Fruit fly (Drosophila melanogaster): Measurements from ENCODE around the gene CG33272.

The CG33272 gene

dm6 chr3L:11510489-11510888 is at the start of gene CG33272:
Gene CG33272, minus strand, starts transcription at chr3L:11510589.
- TF ChIP-seq luna (GFP tag; optimal IDR thresholded peaks at IDR 0.05) (no peak), Awh (GFP tag; IDR thresholded peaks at IDR 0.05) (no peak), Hr78 (GFP tag; optimal IDR thresholded peaks at IDR 0.05) (no peak), CG18599 (GFP tag; optimal IDR thresholded peaks at IDR 0.05) (no peak), trem (tag; optimal IDR thresholded peaks at IDR 0.05) (no peak), mirr (GFP tag; optimal IDR thresholded peaks at IDR 0.05) (peak; percentile 20), CG15269 (tag; optimal IDR thresholded peaks at IDR 0.05) (peak; percentile 22), D19B (GFP tag; optimal IDR thresholded peaks at IDR 0.05) (no peak), sob (GFP tag; IDR thresholded peaks at IDR 0.05) (no peak), CG17568 (GFP tag; optimal IDR thresholded peaks at IDR 0.05) (peak; percentile 29), Doc3 (GFP tag; IDR thresholded peaks at IDR 0.05; ENCODE audit: partially characterized antibody) (no peak), CG13296 (GFP tag; optimal IDR thresholded peaks at IDR 0.05) (peak; percentile 47), Med (GFP tag) (peak; percentile 19), BtbVII (GFP tag; optimal IDR thresholded peaks at IDR 0.05) (peak; percentile 10), dpn (GFP tag; optimal IDR thresholded peaks at IDR 0.05) (no peak), fd3F (GFP tag; optimal IDR thresholded peaks at IDR 0.05) (peak; percentile 51), dmrt99B (tag; optimal IDR thresholded peaks at IDR 0.05) (no peak)

dm6 chr3L:11557209-11557608 is 46.8 kb upstream of the CG33272 start:
- TF ChIP-seq CG12155 (GFP tag; optimal IDR thresholded peaks at IDR 0.05) (no peak), CG10431 (GFP tag; optimal IDR thresholded peaks at IDR 0.05) (no peak), CG2116 (GFP tag; optimal IDR thresholded peaks at IDR 0.05) (no peak), usp (GFP tag; optimal IDR thresholded peaks at IDR 0.05) (no peak), Trl (optimal IDR thresholded peaks at IDR 0.05) (peak; percentile 76 to 77), Trl (GFP tag; optimal IDR thresholded peaks at IDR 0.05) (no peak), PHDP (tag; optimal IDR thresholded peaks at IDR 0.05) (no peak), Lhr (GFP tag; optimal IDR thresholded peaks at IDR 0.05) (no peak), CG14965 (GFP tag; optimal IDR thresholded peaks at IDR 0.05; ENCODE audit: borderline replicate concordance) (no peak), stc (GFP tag; IDR thresholded peaks at IDR 0.05) (no peak), Ada2b (GFP tag; IDR thresholded peaks at IDR 0.05) (no peak), lov (optimal IDR thresholded peaks at IDR 0.05) (no peak), lov (GFP tag; IDR thresholded peaks at IDR 0.05) (0 out of 3 replicates have a peak, but pooled peaks have one; percentile 27), Optix (GFP tag; IDR thresholded peaks at IDR 0.05) (no peak), org-1 (GFP tag; optimal IDR thresholded peaks at IDR 0.05) (no peak), HLHmδ (GFP tag; optimal IDR thresholded peaks at IDR 0.05) (no peak), CG7372 (GFP tag; IDR thresholded peaks at IDR 0.05) (no peak), CG18599 (GFP tag; optimal IDR thresholded peaks at IDR 0.05) (no peak), HmgZ (tag; optimal IDR thresholded peaks at IDR 0.05) (no peak), Bgb (GFP tag; IDR thresholded peaks at IDR 0.05; ENCODE audit: partially characterized antibody) (no peak), seq (GFP tag; IDR thresholded peaks at IDR 0.05) (peak; percentile 20; the same call in 1 of the 2 replicates), CG15479 (GFP tag; optimal IDR thresholded peaks at IDR 0.05) (no peak), CG11093 (GFP tag; IDR thresholded peaks at IDR 0.05) (no peak), CG16815 (GFP tag; optimal IDR thresholded peaks at IDR 0.05) (no peak), fu2 (GFP tag; optimal IDR thresholded peaks at IDR 0.05) (no peak), HLH4C (GFP tag; IDR thresholded peaks at IDR 0.05; ENCODE audit: partially characterized antibody) (no peak), CG6254 (GFP tag; optimal IDR thresholded peaks at IDR 0.05) (no peak), CG9609 (GFP tag; optimal IDR thresholded peaks at IDR 0.05) (no peak), crp (GFP tag; optimal IDR thresholded peaks at IDR 0.05) (peak in 1 of 2 experiments; percentile 70), CG15601 (tag; optimal IDR thresholded peaks at IDR 0.05) (no peak), cas (GFP tag; IDR thresholded peaks at IDR 0.05) (no peak), CG12104 (GFP tag; optimal IDR thresholded peaks at IDR 0.05) (no peak), CG6683 (GFP tag; optimal IDR thresholded peaks at IDR 0.05) (no peak), Ptx1 (GFP tag; IDR thresholded peaks at IDR 0.05) (no peak), nerfin-2 (GFP tag; IDR thresholded peaks at IDR 0.05; ENCODE audit: partially characterized antibody) (no peak)
